Worm (Caenorhabditis elegans): ENCODE results near the gene F19F10.14.

Gene F19F10.14

DNA sequence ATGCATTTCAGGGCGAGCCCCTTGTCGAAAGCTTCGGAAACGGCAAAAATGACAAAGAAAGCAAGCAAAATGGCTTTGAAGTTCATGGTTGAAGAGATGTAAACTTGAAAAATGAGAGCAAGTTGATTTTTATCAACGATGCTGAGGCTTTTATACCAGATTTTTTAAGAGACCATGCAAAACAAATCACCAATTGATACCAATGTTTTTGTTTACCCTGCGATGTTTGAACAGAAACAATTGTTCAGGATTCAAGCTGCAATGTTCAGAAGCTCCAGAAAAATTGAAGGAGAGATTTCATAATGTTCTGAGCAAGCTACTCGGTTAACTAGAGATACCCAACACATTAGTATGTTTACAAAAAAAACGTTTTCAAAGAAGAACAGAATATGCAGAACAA, 48.6 kb downstream of the F19F10.14 start, which contains the start of gene C54F6.15:
TSS of gene C54F6.15 (minus strand) at position 101 of the 400 bp plus-strand sequence.
- TF ChIP-seq mep-1 (tag; optimal IDR thresholded peaks at IDR 0.05) (no peak), ham-2 (GFP tag; optimal IDR thresholded peaks at IDR 0.05) (no peak), snpc-4 (tag; optimal IDR thresholded peaks at IDR 0.05) (no peak), nhr-12 (tag; optimal IDR thresholded peaks at IDR 0.05) (no peak), unc-39 (tag; optimal IDR thresholded peaks at IDR 0.05) (no peak), ceh-83 (GFP tag; optimal IDR thresholded peaks at IDR 0.05) (no peak), lsy-2 (tag; optimal IDR thresholded peaks at IDR 0.05) (no peak), nhr-2 (tag; optimal IDR thresholded peaks at IDR 0.05) (no peak), sem-2 (GFP tag; optimal IDR thresholded peaks at IDR 0.05) (no peak), pha-4 (tag; optimal IDR thresholded peaks at IDR 0.05) (no peak), sptf-1 (tag; optimal IDR thresholded peaks at IDR 0.05) (no peak), flh-1 (GFP tag; optimal IDR thresholded peaks at IDR 0.05) (no peak), ces-1 (GFP tag; optimal IDR thresholded peaks at IDR 0.05) (no peak), tbx-8 (GFP tag; optimal IDR thresholded peaks at IDR 0.05) (no peak), nhr-237 (tag; optimal IDR thresholded peaks at IDR 0.05) (no peak), ceh-39 (tag; optimal IDR thresholded peaks at IDR 0.05) (no peak)

DNA sequence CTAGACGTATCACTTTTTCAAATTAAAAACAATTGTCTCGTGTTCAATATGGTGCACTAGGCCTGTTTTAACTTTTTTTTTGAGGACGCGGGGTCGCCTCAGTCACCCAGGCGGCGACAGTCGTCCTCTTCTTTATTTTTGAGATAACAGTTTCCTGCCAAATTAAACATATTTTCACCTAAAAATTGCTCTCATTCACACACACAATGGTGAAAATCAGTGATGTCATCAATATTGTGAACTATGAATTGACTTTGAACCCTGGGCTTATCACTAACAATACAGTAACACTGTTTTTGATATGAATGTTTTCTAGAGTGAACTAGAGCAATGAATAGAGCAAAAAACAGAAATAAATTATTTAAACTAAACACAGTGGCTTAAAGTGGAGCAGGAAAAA, 49.6 kb downstream of the F19F10.14 start:
- TF ChIP-seq blmp-1 (tag; optimal IDR thresholded peaks at IDR 0.05): no peak
- no peak for TF ChIP-seq bed-3 (GFP tag; optimal IDR thresholded peaks at IDR 0.05)
- TF ChIP-seq sem-2 (GFP tag; optimal IDR thresholded peaks at IDR 0.05): no peak
- no peak for TF ChIP-seq ces-1 (GFP tag; optimal IDR thresholded peaks at IDR 0.05)
- TF ChIP-seq nhr-12 (tag; optimal IDR thresholded peaks at IDR 0.05): no peak
- no peak for TF ChIP-seq cnd-1 (tag; optimal IDR thresholded peaks at IDR 0.05)
- TF ChIP-seq lin-13 (tag; optimal IDR thresholded peaks at IDR 0.05): no peak
- no peak for TF ChIP-seq mls-2 (tag; optimal IDR thresholded peaks at IDR 0.05)
- no peak for TF ChIP-seq lsy-2 (tag; optimal IDR thresholded peaks at IDR 0.05)
- TF ChIP-seq ceh-43 (GFP tag; optimal IDR thresholded peaks at IDR 0.05): no peak

Measured in whole organism, mixed stage, embryonic.